Worm (Caenorhabditis elegans) whole organism, late embryonic: ENCODE measurements around the gene nep-25.
"Not testable (repeated sequence)": the region's sequence is repeated elsewhere in the genome, so short reads cannot be mapped to it uniquely, and the experiment has no call there.

Source experiments
- C08G9.2 ChIP-seq: sonication (generic microtip); optimal IDR thresholded peaks from 2 replicates; lab custom pipeline; 2016; ENCODE audit warnings: mild to moderate bottlenecking, missing genetic modification characterization, moderate library complexity, missing compliant biosample characterization
- C38D4.7 ChIP-seq: fragments of 200-800 bp; sonication (Bioruptor generic); optimal IDR thresholded peaks from 2 replicates; lab custom pipeline; 2018; ENCODE audit warnings: mild to moderate bottlenecking, missing genetic modification characterization, moderate library complexity, missing compliant biosample characterization
- K02D7.2 ChIP-seq: sonication (generic microtip); optimal IDR thresholded peaks from 2 replicates; lab custom pipeline; 2017; ENCODE audit warnings: mild to moderate bottlenecking, missing genetic modification characterization, missing compliant biosample characterization
- T23F11.4 ChIP-seq: fragments of 200-800 bp; sonication (Bioruptor generic); optimal IDR thresholded peaks from 2 replicates; lab custom pipeline; 2018; ENCODE audit warnings: mild to moderate bottlenecking, missing genetic modification characterization, missing compliant biosample characterization
- ahr-1 ChIP-seq: sonication (generic microtip); optimal IDR thresholded peaks from 2 replicates; lab custom pipeline; 2016; ENCODE audit warnings: missing genetic modification characterization, missing compliant biosample characterization
- ama-1 ChIP-seq: fragments of 150-350 bp; optimal IDR thresholded peaks from 2 replicates; lab custom pipeline; 2014
- ceh-24 ChIP-seq: sonication (generic microtip); optimal IDR thresholded peaks from 2 replicates; lab custom pipeline; 2016; ENCODE audit warnings: mild to moderate bottlenecking, missing genetic modification characterization, missing compliant biosample characterization
- ceh-45 ChIP-seq: fragments of 200-800 bp; sonication (Bioruptor generic); IDR thresholded peaks from 2 replicates; pipeline ENCODE4 v1.3.6; 2022; ENCODE audit warnings: missing genetic modification reagents, missing genetic modification characterization, missing compliant biosample characterization
- ceh-48 ChIP-seq: sonication (generic microtip); optimal IDR thresholded peaks from 2 replicates; lab custom pipeline; 2016; ENCODE audit warnings: missing genetic modification characterization, inconsistent platforms, missing compliant biosample characterization
- ceh-6 ChIP-seq: fragments of 200-800 bp; sonication (Bioruptor generic); optimal IDR thresholded peaks from 2 replicates; lab custom pipeline; 2018; ENCODE audit warnings: mild to moderate bottlenecking, missing genetic modification characterization, missing compliant biosample characterization
- dmd-4 ChIP-seq: sonication (generic microtip); optimal IDR thresholded peaks from 2 replicates; lab custom pipeline; 2016; ENCODE audit warnings: borderline replicate concordance, missing genetic modification characterization, missing compliant biosample characterization
- dve-1 ChIP-seq: sonication (generic microtip); optimal IDR thresholded peaks from 2 replicates; lab custom pipeline; 2017; ENCODE audit warnings: antibody characterized with exemption, mild to moderate bottlenecking, missing genetic modification characterization, missing compliant biosample characterization
- ets-4 ChIP-seq: sonication (generic microtip); optimal IDR thresholded peaks from 2 replicates; lab custom pipeline; 2016; ENCODE audit warnings: missing genetic modification characterization, missing compliant biosample characterization
- fax-1 ChIP-seq: sonication (generic microtip); optimal IDR thresholded peaks from 2 replicates; lab custom pipeline; 2016; ENCODE audit warnings: missing genotype, missing genetic modification characterization, missing compliant biosample characterization
- fkh-10 ChIP-seq: fragments of 150-350 bp; optimal IDR thresholded peaks from 2 replicates; lab custom pipeline; 2014; ENCODE audit warnings: missing biosample characterization, missing genetic modification reagents, missing genetic modification characterization
- fkh-6 ChIP-seq: sonication (generic microtip); optimal IDR thresholded peaks from 2 replicates; lab custom pipeline; 2016; ENCODE audit warnings: missing genetic modification characterization, missing compliant biosample characterization
- gmeb-2 ChIP-seq: sonication (generic microtip); optimal IDR thresholded peaks from 2 replicates; lab custom pipeline; 2016; ENCODE audit warnings: missing genetic modification characterization, inconsistent platforms, missing compliant biosample characterization
- hlh-13 ChIP-seq: fragments of 200-800 bp; sonication (Bioruptor generic); optimal IDR thresholded peaks from 2 replicates; lab custom pipeline; 2018; ENCODE audit warnings: mild to moderate bottlenecking, missing genetic modification characterization, missing compliant biosample characterization
- hlh-15 ChIP-seq: sonication (generic microtip); optimal IDR thresholded peaks from 2 replicates; lab custom pipeline; 2016; ENCODE audit warnings: missing genetic modification characterization, missing compliant biosample characterization
- hlh-30 ChIP-seq: sonication (generic microtip); optimal IDR thresholded peaks from 2 replicates; lab custom pipeline; 2017; ENCODE audit warnings: antibody characterized with exemption, missing genetic modification characterization, missing compliant biosample characterization; ENCODE audit not compliant: insufficient read depth
- hlh-6 ChIP-seq: sonication (generic microtip); optimal IDR thresholded peaks from 2 replicates; lab custom pipeline; 2016; ENCODE audit warnings: missing genotype, missing genetic modification characterization, missing compliant biosample characterization
- hlh-8 ChIP-seq: sonication (generic microtip); optimal IDR thresholded peaks from 2 replicates; lab custom pipeline; 2016; ENCODE audit warnings: missing genotype, missing genetic modification characterization, missing compliant biosample characterization
- lim-6 ChIP-seq: sonication (generic microtip); optimal IDR thresholded peaks from 2 replicates; lab custom pipeline; 2016; ENCODE audit warnings: missing genetic modification characterization, missing compliant biosample characterization
- lin-11 ChIP-seq: fragments of 200-800 bp; sonication (Bioruptor generic); optimal IDR thresholded peaks from 2 replicates; lab custom pipeline; 2018; ENCODE audit warnings: mild to moderate bottlenecking, missing genetic modification characterization, missing compliant biosample characterization
- madf-2 ChIP-seq: sonication (generic microtip); optimal IDR thresholded peaks from 2 replicates; lab custom pipeline; 2017; ENCODE audit warnings: missing genetic modification characterization, missing compliant biosample characterization
- mec-3 ChIP-seq: sonication (generic microtip); optimal IDR thresholded peaks from 2 replicates; lab custom pipeline; 2016; ENCODE audit warnings: borderline replicate concordance, missing genetic modification characterization, missing compliant biosample characterization
- nhr-11 ChIP-seq: fragments of 150-350 bp; optimal IDR thresholded peaks from 2 replicates; lab custom pipeline; 2014; ENCODE audit warnings: missing biosample characterization, missing genetic modification characterization
- nhr-232 ChIP-seq: sonication (generic microtip); optimal IDR thresholded peaks from 2 replicates; lab custom pipeline; 2016; ENCODE audit warnings: missing genetic modification characterization, missing compliant biosample characterization
- npax-4 ChIP-seq: sonication (generic microtip); optimal IDR thresholded peaks from 2 replicates; lab custom pipeline; 2016; ENCODE audit warnings: missing genetic modification characterization, missing compliant biosample characterization
- pag-3 ChIP-seq: sonication (generic microtip); optimal IDR thresholded peaks from 2 replicates; lab custom pipeline; 2016; ENCODE audit warnings: missing compliant biosample characterization, missing genetic modification characterization, borderline replicate concordance
- pat-9 ChIP-seq: fragments of 200-800 bp; sonication (Bioruptor generic); optimal IDR thresholded peaks from 2 replicates; lab custom pipeline; 2018; ENCODE audit warnings: mild to moderate bottlenecking, missing genetic modification characterization, moderate library complexity, missing compliant biosample characterization
- pha-2 ChIP-seq: sonication (generic microtip); optimal IDR thresholded peaks from 2 replicates; lab custom pipeline; 2017; ENCODE audit warnings: mild to moderate bottlenecking, missing genetic modification characterization, missing compliant biosample characterization
- pha-4 ChIP-seq: fragments of 150-350 bp; optimal IDR thresholded peaks from 2 replicates; lab custom pipeline; 2018; ENCODE audit warnings: missing biosample characterization, missing genetic modification reagents, missing genetic modification characterization
- ref-2 ChIP-seq: sonication (generic microtip); optimal IDR thresholded peaks from 2 replicates; lab custom pipeline; 2016; ENCODE audit warnings: missing genetic modification characterization, missing compliant biosample characterization
- rnt-1 ChIP-seq: sonication (generic microtip); optimal IDR thresholded peaks from 2 replicates; lab custom pipeline; 2016; ENCODE audit warnings: missing genetic modification characterization, missing compliant biosample characterization
- sdc-2 ChIP-seq: sonication (generic microtip); optimal IDR thresholded peaks from 2 replicates; lab custom pipeline; 2016; ENCODE audit warnings: missing genotype, missing genetic modification characterization, missing compliant biosample characterization
- sox-4 ChIP-seq: sonication (generic microtip); optimal IDR thresholded peaks from 2 replicates; lab custom pipeline; 2017; ENCODE audit warnings: mild to moderate bottlenecking, missing genetic modification characterization, inconsistent platforms, missing compliant biosample characterization
- ttx-3 ChIP-seq: sonication (generic microtip); optimal IDR thresholded peaks from 2 replicates; lab custom pipeline; 2016; ENCODE audit warnings: missing genetic modification reagents, missing genetic modification characterization, missing compliant biosample characterization
- ztf-16 ChIP-seq: sonication (generic microtip); optimal IDR thresholded peaks from 2 replicates; lab custom pipeline; 2017; ENCODE audit warnings: missing genetic modification characterization, missing compliant biosample characterization

Gene nep-25

DNA sequence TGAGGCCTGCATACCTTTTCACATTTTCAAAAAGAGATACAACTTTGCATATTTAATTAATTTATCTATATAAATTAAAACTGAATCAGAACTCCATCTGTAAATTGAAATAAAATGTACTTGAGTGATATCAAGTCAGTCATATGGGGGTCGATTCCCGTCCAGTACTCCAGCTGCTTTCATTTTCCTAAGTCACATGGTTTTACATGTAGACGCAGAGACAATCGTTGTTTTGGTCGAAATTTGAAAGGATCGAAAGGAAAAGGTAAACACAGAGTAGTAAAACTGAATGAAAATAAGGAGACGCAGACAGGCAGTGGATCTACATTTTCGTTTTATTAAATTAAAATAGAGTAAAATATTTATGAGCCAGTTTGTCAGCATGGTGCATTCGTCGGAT, 32.1 kb downstream of the nep-25 start:
- no peak for TF ChIP-seq dve-1 (tag; lab: Kevin White, UChicago)
- peak; percentile 77 for TF ChIP-seq hlh-30 (tag; lab: Kevin White, UChicago)

DNA sequence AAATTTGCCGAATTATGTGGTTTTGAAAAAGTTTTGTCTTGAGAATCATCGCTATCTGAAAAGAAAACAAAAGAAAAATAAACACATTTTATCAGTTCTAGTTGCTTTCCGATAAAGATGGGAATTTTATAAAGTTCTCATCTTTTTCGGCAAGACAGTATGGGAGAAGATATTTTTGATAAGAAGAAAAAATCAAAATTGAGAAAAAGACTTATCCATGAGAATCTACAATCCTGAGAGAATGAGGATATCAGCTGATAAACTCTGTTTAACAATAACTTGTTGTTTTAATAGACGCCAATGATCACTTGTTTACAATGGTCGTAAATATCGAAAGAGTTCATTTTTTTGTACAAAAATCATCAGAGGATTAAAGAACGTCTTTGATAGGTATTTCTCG, 34.0 kb downstream of the nep-25 start, which contains the start of gene F55C12.6:
Gene F55C12.6, minus strand, starts transcription at position 101 of the 400 bp plus-strand sequence.
- TF ChIP-seq nhr-11 (tag; lab: Kevin White, UChicago) (no peak), K02D7.2 (tag; lab: Kevin White, UChicago) (no peak)

DNA sequence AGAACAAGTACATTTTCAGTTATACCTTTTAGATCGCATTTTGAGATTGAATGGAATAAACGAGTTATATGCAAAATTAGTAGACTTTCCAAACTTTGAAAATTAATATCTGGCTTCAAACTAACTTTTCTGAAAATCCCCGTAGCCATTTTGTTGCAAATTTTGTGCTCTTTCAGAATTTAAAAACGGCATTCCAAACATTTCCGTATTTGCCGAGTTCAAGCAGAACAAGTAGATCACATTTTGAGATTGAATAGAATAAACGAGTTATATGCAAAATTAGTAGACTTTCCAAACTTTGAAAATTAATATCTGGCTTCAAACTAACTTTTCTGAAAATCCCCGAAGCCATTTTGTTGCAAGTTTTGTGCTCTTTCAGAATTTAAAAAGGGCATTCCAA, 34.5 kb downstream of the nep-25 start, which contains the start of gene F55C12.2:
Gene F55C12.2, plus strand, starts transcription at position 301 of the 400 bp plus-strand sequence.
- not testable (repeated sequence) for TF ChIP-seq ttx-3, lin-11, madf-2 (tag; lab: Kevin White, UChicago)

DNA sequence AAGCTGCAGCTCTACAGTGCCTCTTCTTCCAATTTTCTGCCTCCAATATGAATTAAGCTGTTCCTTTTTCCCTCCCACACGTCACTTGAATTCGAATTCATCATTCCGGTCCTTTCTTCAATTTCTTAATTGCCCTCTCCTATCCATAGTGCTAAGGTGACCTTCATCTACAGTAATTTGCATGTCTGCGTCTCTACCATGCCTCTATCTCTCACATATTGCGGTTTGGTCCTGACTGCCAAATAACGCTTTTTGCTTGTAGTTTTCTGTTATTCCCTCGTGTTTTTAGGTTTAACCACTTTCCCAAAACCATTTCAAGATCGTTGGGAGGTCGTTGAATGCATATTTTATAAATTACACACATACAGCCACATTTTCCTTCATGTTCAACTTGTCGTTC, 38.6 kb downstream of the nep-25 start:
- TF ChIP-seq pha-4 (tag; lab: Kevin White, UChicago) = no peak
- TF ChIP-seq ceh-24 (tag; lab: Kevin White, UChicago) = no peak
- no peak for TF ChIP-seq C08G9.2 (tag; lab: Kevin White, UChicago)
- TF ChIP-seq sox-4 (tag; lab: Kevin White, UChicago) = no peak
- no peak for TF ChIP-seq dmd-4 (tag; lab: Kevin White, UChicago)
- TF ChIP-seq ceh-45 (GFP tag; lab: Robert Waterston, UW) = no peak
- no peak for TF ChIP-seq sdc-2
- no peak for TF ChIP-seq hlh-13 (GFP tag; lab: Kevin White, UChicago)

DNA sequence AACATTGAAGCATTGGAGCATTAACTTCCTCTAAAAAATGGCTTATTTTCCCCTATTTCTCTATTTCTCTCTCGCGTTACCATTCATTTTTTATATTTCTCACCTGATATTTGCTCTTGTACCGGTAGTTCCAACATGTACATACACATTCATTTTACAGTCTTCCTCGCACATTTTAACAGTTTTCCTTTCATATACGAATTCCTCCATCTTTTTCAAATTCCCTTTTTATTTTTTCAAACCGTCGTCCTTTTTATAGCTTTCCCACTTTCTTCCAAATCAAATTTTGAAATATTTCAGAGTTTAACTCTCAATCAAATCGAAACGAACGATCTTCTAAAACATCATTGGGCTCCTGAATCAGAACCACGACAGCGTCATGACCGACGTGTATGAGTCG, 42.2 kb downstream of the nep-25 start, which contains the start of gene rfip-1:
Gene rfip-1, plus strand, starts transcription at position 301 of the 400 bp plus-strand sequence.
- TF ChIP-seq npax-4 (tag; lab: Kevin White, UChicago) (no peak), K02D7.2 (tag; lab: Kevin White, UChicago) (no peak), fkh-10 (GFP tag; lab: Kevin White, UChicago) (no peak), pag-3 (tag; lab: Kevin White, UChicago) (no peak), hlh-30 (tag; lab: Kevin White, UChicago) (no peak), ceh-24 (tag; lab: Kevin White, UChicago) (no peak), ceh-48 (tag; lab: Kevin White, UChicago) (no peak), fkh-6 (tag; lab: Kevin White, UChicago) (no peak), ceh-6 (GFP tag; lab: Kevin White, UChicago) (no peak), ref-2 (tag; lab: Kevin White, UChicago) (no peak), dmd-4 (tag; lab: Kevin White, UChicago) (no peak), T23F11.4 (no peak), pha-2 (tag; lab: Kevin White, UChicago) (no peak)

DNA sequence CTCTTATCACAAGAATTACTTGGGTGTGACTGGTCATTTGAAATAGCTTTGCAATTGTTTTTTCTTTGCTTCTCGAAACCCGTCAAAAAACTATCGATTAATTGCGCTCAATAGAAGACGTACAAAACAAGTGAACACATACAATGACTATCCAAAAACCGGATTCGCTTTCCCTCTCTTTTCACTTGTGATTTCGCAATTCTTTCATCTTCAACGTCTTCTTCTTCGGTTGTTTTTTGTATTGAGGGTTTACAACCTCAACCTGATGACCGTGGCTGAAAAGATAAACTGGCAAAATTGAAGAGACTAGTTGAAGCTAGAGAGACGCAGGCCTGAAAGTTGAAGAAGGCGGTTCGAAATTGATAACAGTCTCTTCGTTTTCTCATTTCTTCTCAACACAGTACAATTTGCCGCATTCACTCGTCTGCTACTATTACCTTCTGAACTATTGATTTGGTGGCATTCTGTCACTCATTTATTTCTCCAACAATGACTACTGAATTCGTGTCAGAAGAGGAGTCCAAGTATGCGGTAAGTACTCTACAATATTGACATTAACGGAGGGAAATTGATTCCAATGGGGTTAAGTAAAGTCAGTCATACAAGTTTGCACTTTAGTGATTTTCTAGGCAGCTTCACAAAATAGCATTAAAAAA, 44.1 kb downstream of the nep-25 start:
- TF ChIP-seq nhr-232 (tag; lab: Kevin White, UChicago) (no peak), lim-6 (no peak), ttx-3 (tag; lab: Kevin White, UChicago) (no peak), fkh-6 (tag; lab: Kevin White, UChicago) (no peak), hlh-6 (tag; lab: Kevin White, UChicago) (no peak), hlh-8 (tag; lab: Kevin White, UChicago) (no peak), hlh-15 (tag; lab: Kevin White, UChicago) (no peak), gmeb-2 (tag; lab: Kevin White, UChicago) (no peak), ets-4 (tag; lab: Kevin White, UChicago) (no peak), ztf-16 (tag; lab: Kevin White, UChicago) (no peak), C38D4.7 (GFP tag; lab: Kevin White, UChicago) (no peak), pat-9 (tag; lab: Kevin White, UChicago) (no peak), mec-3 (tag; lab: Kevin White, UChicago) (no peak), ahr-1 (no peak), ama-1 (lab: Kevin White, UChicago) (no peak), fax-1 (tag; lab: Kevin White, UChicago) (no peak), rnt-1 (tag; lab: Kevin White, UChicago) (no peak)
